Fruit fly (Drosophila melanogaster) Kc167 (cell line): ENCODE data around the gene Zasp67.

Experiments
- Sin3A ChIP-seq: fragments of >200 bp; optimal IDR thresholded peaks from 2 replicates; lab custom pipeline; 2018; ENCODE audit warnings: missing external identifiers
- h ChIP-seq: fragments of >200 bp; optimal IDR thresholded peaks from 3 replicates; lab custom pipeline; 2018; ENCODE audit warnings: missing external identifiers
- psq ChIP-seq: fragments of >200 bp; optimal IDR thresholded peaks from 2 replicates; lab custom pipeline; 2017; ENCODE audit warnings: missing external identifiers
- ttk ChIP-seq: sonication (Bioruptor generic); optimal IDR thresholded peaks from 2 replicates; lab custom pipeline; 2017; ENCODE audit warnings: missing external identifiers

DNA sequence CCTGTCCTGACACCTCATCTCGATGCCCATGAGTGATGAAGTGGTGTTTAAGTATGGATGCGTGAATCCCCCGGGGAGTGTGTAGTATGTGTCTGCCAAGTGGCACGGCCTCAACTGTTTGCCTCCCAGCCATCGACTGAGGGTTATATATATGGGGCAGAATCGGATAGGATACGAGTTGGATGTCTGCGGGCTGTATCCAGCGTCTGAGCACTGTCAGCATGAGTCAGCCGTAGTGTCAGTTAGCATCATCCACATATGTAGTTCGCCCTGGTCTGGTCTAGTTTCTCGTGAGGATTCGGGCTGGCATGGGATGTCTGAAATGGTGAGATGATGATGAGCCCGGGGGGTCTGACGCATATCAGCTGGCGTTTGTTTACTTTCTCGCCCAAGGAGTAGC, 4.5 kb upstream of the Zasp67 start, which contains the start of gene Ilp3:
- no peak for TF ChIP-seq Sin3A (lab: Kevin White, UChicago)
- no peak for TF ChIP-seq h (lab: Kevin White, UChicago)
- TF ChIP-seq psq (lab: Kevin White, UChicago), result no peak
- TF ChIP-seq ttk (lab: Kevin White, UChicago), result no peak
